Worm (Caenorhabditis elegans) whole organism, L3 larva: ENCODE results near the gene F10G7.5.

Experiments
- ZK546.5 ChIP-seq: sonication (generic microtip); optimal IDR thresholded peaks from 2 replicates; lab custom pipeline; 2017; ENCODE audit warnings: missing biosample characterization, missing genetic modification characterization
- aly-2 ChIP-seq: fragments of 150-350 bp; optimal IDR thresholded peaks from 2 replicates; lab custom pipeline; 2014; ENCODE audit warnings: missing biosample characterization, missing genetic modification characterization
- ama-1 ChIP-seq: fragments of 150-350 bp; optimal IDR thresholded peaks from 2 replicates; lab custom pipeline; 2018
- ceh-16 ChIP-seq: sonication (generic microtip); optimal IDR thresholded peaks from 2 replicates; lab custom pipeline; 2017; ENCODE audit warnings: missing biosample characterization, missing genetic modification characterization
- ceh-28 ChIP-seq: fragments of 150-350 bp; optimal IDR thresholded peaks from 2 replicates; lab custom pipeline; 2014; ENCODE audit warnings: missing biosample characterization, missing genetic modification reagents, missing genetic modification characterization
- ceh-82 ChIP-seq: fragments of 150-350 bp; optimal IDR thresholded peaks from 2 replicates; lab custom pipeline; 2014; ENCODE audit warnings: missing biosample characterization, missing genetic modification characterization
- egl-27 ChIP-seq: sonication (generic microtip); optimal IDR thresholded peaks from 4 replicates; lab custom pipeline; 2017; ENCODE audit warnings: missing biosample characterization, missing genetic modification reagents, missing genetic modification characterization
- elt-1 ChIP-seq: fragments of 150-350 bp; optimal IDR thresholded peaks from 2 replicates; lab custom pipeline; 2014; ENCODE audit warnings: missing biosample characterization, missing genetic modification characterization
- elt-2 ChIP-seq: sonication (generic microtip); optimal IDR thresholded peaks from 2 replicates; lab custom pipeline; 2016; ENCODE audit warnings: missing genetic modification reagents, mild to moderate bottlenecking, missing genetic modification characterization, missing compliant biosample characterization
- elt-3 ChIP-seq, 3 experiments: fragments of 150-350 bp in 1 of 3; sonication (generic microtip) in 2 of 3; optimal IDR thresholded peaks; 2 replicates in 2 of 3; 4 replicates in 1 of 3; lab custom pipeline; 2014 to 2017; ENCODE audit warnings: missing biosample characterization in 3 of 3, missing genetic modification characterization in 3 of 3
- eor-1 ChIP-seq, 2 experiments: fragments of 150-350 bp; optimal IDR thresholded peaks; 2 replicates each; lab custom pipeline; 2014 to 2018; ENCODE audit warnings: missing biosample characterization in 2 of 2, missing genetic modification characterization in 2 of 2
- fkh-10 ChIP-seq: sonication (generic microtip); optimal IDR thresholded peaks from 2 replicates; lab custom pipeline; 2017; ENCODE audit warnings: missing biosample characterization, missing genetic modification reagents, missing genetic modification characterization
- hmg-11 ChIP-seq: sonication (generic microtip); optimal IDR thresholded peaks from 2 replicates; lab custom pipeline; 2016; ENCODE audit warnings: missing genetic modification characterization, missing compliant biosample characterization
- jun-1 ChIP-seq: fragments of 150-350 bp; optimal IDR thresholded peaks from 2 replicates; lab custom pipeline; 2014; ENCODE audit warnings: missing biosample characterization, missing genetic modification reagents, missing genetic modification characterization
- lin-15B ChIP-seq: fragments of 150-350 bp; optimal IDR thresholded peaks from 2 replicates; lab custom pipeline; 2014; ENCODE audit warnings: missing biosample characterization, missing genetic modification characterization
- lsy-12 ChIP-seq: sonication (generic microtip); optimal IDR thresholded peaks from 2 replicates; lab custom pipeline; 2016; ENCODE audit warnings: mild to moderate bottlenecking, missing genetic modification characterization, missing compliant biosample characterization
- mdl-1 ChIP-seq: fragments of 150-350 bp; optimal IDR thresholded peaks from 2 replicates; lab custom pipeline; 2014; ENCODE audit warnings: missing biosample characterization, missing genetic modification characterization
- mml-1 ChIP-seq: fragments of 150-350 bp; sonication (generic microtip); optimal IDR thresholded peaks from 3 replicates; lab custom pipeline; 2014; ENCODE audit warnings: missing biosample characterization, missing genetic modification characterization
- nfya-1 ChIP-seq: sonication (generic microtip); optimal IDR thresholded peaks from 2 replicates; lab custom pipeline; 2017; ENCODE audit warnings: missing genetic modification characterization, mild to moderate bottlenecking, missing compliant biosample characterization, antibody characterized with exemption, moderate library complexity; ENCODE audit not compliant: insufficient read depth
- nhr-11 ChIP-seq: fragments of 150-350 bp; optimal IDR thresholded peaks from 2 replicates; lab custom pipeline; 2014; ENCODE audit warnings: missing biosample characterization, missing genetic modification characterization
- nhr-12 ChIP-seq: fragments of 150-350 bp; optimal IDR thresholded peaks from 2 replicates; lab custom pipeline; 2014; ENCODE audit warnings: missing biosample characterization, missing genetic modification characterization
- nhr-23 ChIP-seq: fragments of 150-350 bp; optimal IDR thresholded peaks from 2 replicates; lab custom pipeline; 2014; ENCODE audit warnings: missing biosample characterization, missing genetic modification reagents, missing genetic modification characterization
- nhr-25 ChIP-seq: sonication (generic microtip); optimal IDR thresholded peaks from 2 replicates; lab custom pipeline; 2017; ENCODE audit warnings: missing biosample characterization, missing genetic modification characterization
- nhr-28 ChIP-seq: fragments of 150-350 bp; optimal IDR thresholded peaks from 2 replicates; lab custom pipeline; 2014; ENCODE audit warnings: missing biosample characterization, missing genetic modification characterization
- nhr-43 ChIP-seq: sonication (generic microtip); optimal IDR thresholded peaks from 2 replicates; lab custom pipeline; 2016; ENCODE audit warnings: mild to moderate bottlenecking, missing genetic modification characterization, missing compliant biosample characterization; ENCODE audit not compliant: poor library complexity, severe bottlenecking
- nhr-76 ChIP-seq: fragments of 150-350 bp; sonication (generic microtip); optimal IDR thresholded peaks from 5 replicates; lab custom pipeline; 2014; ENCODE audit warnings: missing biosample characterization, missing genetic modification characterization
- nhr-77 ChIP-seq: fragments of 150-350 bp; optimal IDR thresholded peaks from 2 replicates; lab custom pipeline; 2014; ENCODE audit warnings: missing biosample characterization, missing genetic modification characterization
- pha-4 ChIP-seq: fragments of 150-350 bp; optimal IDR thresholded peaks from 2 replicates; lab custom pipeline; 2014; ENCODE audit warnings: missing biosample characterization, missing genetic modification reagents, missing genetic modification characterization
- pqm-1 ChIP-seq: fragments of 150-350 bp; optimal IDR thresholded peaks from 2 replicates; lab custom pipeline; 2017; ENCODE audit warnings: missing biosample characterization, missing genetic modification characterization, inconsistent platforms
- skn-1 ChIP-seq: fragments of 150-350 bp; optimal IDR thresholded peaks from 2 replicates; lab custom pipeline; 2014; ENCODE audit warnings: missing biosample characterization, missing genetic modification characterization
- snpc-4 ChIP-seq: fragments of 150-350 bp; optimal IDR thresholded peaks from 2 replicates; lab custom pipeline; 2014; ENCODE audit warnings: missing biosample characterization, missing genetic modification characterization
- tbx-2 ChIP-seq: sonication (generic microtip); optimal IDR thresholded peaks from 2 replicates; lab custom pipeline; 2016; ENCODE audit warnings: mild to moderate bottlenecking, missing genetic modification characterization, missing compliant biosample characterization
- unc-39 ChIP-seq: sonication (generic microtip); optimal IDR thresholded peaks from 4 replicates; lab custom pipeline; 2017; ENCODE audit warnings: missing biosample characterization, missing genetic modification characterization
- unc-62 ChIP-seq: fragments of 150-350 bp; sonication (generic microtip); optimal IDR thresholded peaks from 4 replicates; lab custom pipeline; 2014; ENCODE audit warnings: missing biosample characterization, missing genetic modification reagents, missing genetic modification characterization

The F10G7.5 gene

DNA sequence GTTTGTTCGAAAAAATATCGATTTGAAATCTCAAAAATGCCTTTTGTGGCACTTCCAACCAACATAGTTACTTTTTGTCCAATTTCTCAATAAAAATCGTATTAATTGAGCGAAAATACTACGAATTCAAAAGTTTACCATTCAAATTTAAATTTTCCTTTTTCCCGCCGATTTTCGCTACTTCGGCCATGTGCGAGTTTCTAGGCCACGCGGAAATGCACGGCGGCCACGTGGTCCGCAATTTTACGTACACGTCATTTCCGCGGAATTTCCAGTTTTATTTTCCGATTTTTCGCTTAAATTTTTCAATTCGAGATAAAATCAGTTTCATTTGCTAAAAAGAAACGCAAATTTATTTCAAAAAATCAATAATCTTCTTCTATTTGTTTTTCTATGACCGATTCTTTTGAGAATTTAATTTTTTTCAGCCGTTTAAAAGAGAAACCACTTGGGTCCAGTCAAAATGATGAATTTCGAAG, 46.8 kb downstream of the F10G7.5 start, which contains the start of gene eas-1 (continued):
- TF ChIP-seq tbx-2 (tag; lab: Kevin White, UChicago) (peak; percentile 3), pqm-1 (tag; lab: Kevin White, UChicago) (peak; percentile 21), ceh-28 (tag; lab: Kevin White, UChicago) (peak; percentile 35), nhr-25 (peak; percentile 77), ceh-82 (tag; lab: Kevin White, UChicago) (no peak), nhr-23 (tag; lab: Kevin White, UChicago) (peak; percentile 81), snpc-4 (tag; lab: Kevin White, UChicago) (peak; percentile 72), hmg-11 (peak; percentile 22), nhr-76 (tag; lab: Kevin White, UChicago) (no peak), fkh-10 (GFP tag; lab: Kevin White, UChicago) (no peak), aly-2 (tag; lab: Kevin White, UChicago) (no peak), ama-1 (no peak), skn-1 (tag; lab: Kevin White, UChicago) (peak; percentile 44), elt-2 (tag; lab: Kevin White, UChicago) (peak; percentile 62), ZK546.5 (tag; lab: Kevin White, UChicago) (no peak), egl-27 (tag; lab: Kevin White, UChicago) (no peak), lsy-12 (peak; percentile 82), nhr-11 (tag; lab: Kevin White, UChicago) (no peak)
- TF ChIP-seq, all 47 proteins: peak for 17

- TF ChIP-seq lsy-12 (peak; percentile 33), nhr-23 (tag; lab: Kevin White, UChicago) (peak; percentile 29), ceh-16 (tag; lab: Kevin White, UChicago) (no peak), unc-39 (tag; lab: Kevin White, UChicago) (no peak), lin-15B (tag; lab: Kevin White, UChicago) (no peak), pha-4 (no peak), nhr-77 (tag; lab: Kevin White, UChicago) (no peak), eor-1 (tag; optimal IDR thresholded peaks at IDR 0.05; lab: Kevin White, UChicago) (no peak), skn-1 (tag; lab: Kevin White, UChicago) (no peak), pqm-1 (tag; lab: Kevin White, UChicago) (peak; percentile 39), nhr-28 (tag; lab: Kevin White, UChicago) (no peak), nhr-12 (tag; lab: Kevin White, UChicago) (no peak), unc-62 (GFP tag; lab: Kevin White, UChicago) (no peak), mml-1 (tag; lab: Kevin White, UChicago) (no peak), elt-2 (tag; lab: Kevin White, UChicago) (peak; percentile 62), jun-1 (tag; lab: Kevin White, UChicago) (peak; percentile 12)
These were observed 48.4 kb downstream of the F10G7.5 start, which contains the start of gene acs-11 for ce11 chrII:4741527-4742187. Gene acs-11 (plus strand): TSS chrII:4742137.

ce11 chrII:4745281-4745680, 52.1 kb downstream of the F10G7.5 start:
- TF ChIP-seq nhr-12 (tag; lab: Kevin White, UChicago) (no peak), mdl-1 (no peak), aly-2 (tag; lab: Kevin White, UChicago) (no peak), nhr-11 (tag; lab: Kevin White, UChicago) (peak; percentile 84), pqm-1 (tag; lab: Kevin White, UChicago) (no peak), snpc-4 (tag; lab: Kevin White, UChicago) (no peak), nhr-43 (tag; lab: Kevin White, UChicago) (peak; percentile 95), lsy-12 (peak; percentile 52), pha-4 (no peak), tbx-2 (tag; lab: Kevin White, UChicago) (peak; percentile 24), elt-1 (tag; lab: Kevin White, UChicago) (no peak), elt-3 (tag; optimal IDR thresholded peaks at IDR 0.05; lab: Kevin White, UChicago) (peak in 2 of 3 experiments; percentile 24 to 78), nfya-1 (tag; lab: Kevin White, UChicago) (peak; percentile 3), unc-62 (GFP tag; lab: Kevin White, UChicago) (no peak), nhr-23 (tag; lab: Kevin White, UChicago) (peak; percentile 92), nhr-25 (peak; percentile 88), ZK546.5 (tag; lab: Kevin White, UChicago) (no peak), elt-2 (tag; lab: Kevin White, UChicago) (peak; percentile 1), lin-15B (tag; lab: Kevin White, UChicago) (no peak), mml-1 (tag; lab: Kevin White, UChicago) (peak; percentile 34)
- TF ChIP-seq, all 47 proteins: peak for 10
